Worm (Caenorhabditis elegans) whole organism, young adult: ENCODE data around the gene flwr-1.

ENCODE experiments used
- B0261.1 ChIP-seq: sonication (generic microtip); optimal IDR thresholded peaks from 2 replicates; lab custom pipeline; 2016; ENCODE audit warnings: mild to moderate bottlenecking, missing genetic modification characterization, moderate library complexity, missing compliant biosample characterization
- D2030.7 ChIP-seq: fragments of 200-800 bp; sonication (Bioruptor generic); IDR thresholded peaks from 2 replicates; pipeline ENCODE4 v1.3.6; 2022; ENCODE audit warnings: missing genetic modification reagents, missing genetic modification characterization, missing compliant biosample characterization
- F10E7.11 ChIP-seq: sonication (generic microtip); optimal IDR thresholded peaks from 2 replicates; lab custom pipeline; 2017; ENCODE audit warnings: mild to moderate bottlenecking, missing genetic modification characterization, moderate library complexity, missing compliant biosample characterization
- F22D6.2 ChIP-seq: sonication (generic microtip); optimal IDR thresholded peaks from 2 replicates; lab custom pipeline; 2016; ENCODE audit warnings: mild to moderate bottlenecking, missing genetic modification characterization, missing compliant biosample characterization
- F37B4.10 ChIP-seq: fragments of 200-800 bp; sonication (Bioruptor generic); IDR thresholded peaks from 2 replicates; pipeline ENCODE4 v1.3.6; 2022; ENCODE audit warnings: missing genetic modification characterization, missing compliant biosample characterization
- F55B11.4 ChIP-seq: sonication (generic microtip); optimal IDR thresholded peaks from 2 replicates; lab custom pipeline; 2016; ENCODE audit warnings: missing compliant biosample characterization, missing genetic modification characterization, borderline replicate concordance; ENCODE audit not compliant: insufficient read depth
- F57A8.1 ChIP-seq: fragments of 200-800 bp; sonication (Bioruptor generic); optimal IDR thresholded peaks from 2 replicates; lab custom pipeline; 2018; ENCODE audit warnings: mild to moderate bottlenecking, missing genetic modification characterization, moderate library complexity, missing compliant biosample characterization
- K11D2.4 ChIP-seq: fragments of 200-800 bp; sonication (Bioruptor generic); IDR thresholded peaks from 2 replicates; pipeline ENCODE4 v1.3.6; 2022; ENCODE audit warnings: missing genetic modification reagents, missing genetic modification characterization, missing compliant biosample characterization
- K12H6.12 ChIP-seq: fragments of 200-800 bp; sonication (Bioruptor generic); optimal IDR thresholded peaks from 2 replicates; lab custom pipeline; 2018; ENCODE audit warnings: mild to moderate bottlenecking, missing genetic modification characterization, missing compliant biosample characterization
- T26A5.8 ChIP-seq: sonication (generic microtip); optimal IDR thresholded peaks from 2 replicates; lab custom pipeline; 2016; ENCODE audit warnings: missing genetic modification characterization, missing compliant biosample characterization
- Y53G8AR.9 ChIP-seq: fragments of 200-800 bp; sonication (Bioruptor generic); conservative IDR thresholded peaks from 2 replicates; pipeline ENCODE4 v1.3.6; 2022; ENCODE audit warnings: missing genetic modification reagents, missing genetic modification characterization, missing compliant biosample characterization
- Y95B8A.8 ChIP-seq: fragments of 200-800 bp; sonication (Bioruptor generic); IDR thresholded peaks from 2 replicates; pipeline ENCODE4 v1.3.6; 2022; ENCODE audit warnings: missing genetic modification reagents, missing genetic modification characterization, missing compliant biosample characterization
- aptf-2 ChIP-seq: fragments of 200-800 bp; sonication (Bioruptor generic); conservative IDR thresholded peaks from 2 replicates; pipeline ENCODE4 v1.3.6; 2022; ENCODE audit warnings: missing genetic modification reagents, missing genetic modification characterization, missing compliant biosample characterization
- atf-7 ChIP-seq: sonication (generic microtip); optimal IDR thresholded peaks from 2 replicates; lab custom pipeline; 2017; ENCODE audit warnings: mild to moderate bottlenecking, missing genetic modification characterization, missing compliant biosample characterization
- attf-3 ChIP-seq: fragments of 200-800 bp; sonication (Bioruptor generic); conservative IDR thresholded peaks from 2 replicates; pipeline ENCODE4 v1.3.6; 2022; ENCODE audit warnings: missing genetic modification reagents, missing genetic modification characterization, missing compliant biosample characterization
- ccch-3 ChIP-seq: fragments of 200-800 bp; sonication (Bioruptor generic); optimal IDR thresholded peaks from 2 replicates; lab custom pipeline; 2018; ENCODE audit warnings: mild to moderate bottlenecking, missing genetic modification characterization, missing compliant biosample characterization
- cebp-2 ChIP-seq: fragments of 200-800 bp; sonication (Bioruptor generic); IDR thresholded peaks from 2 replicates; pipeline ENCODE4 v1.3.6; 2022; ENCODE audit warnings: missing genetic modification characterization, missing compliant biosample characterization
- ceh-91 ChIP-seq: fragments of 200-800 bp; sonication (Bioruptor generic); IDR thresholded peaks from 2 replicates; pipeline ENCODE4 v1.3.6; 2022; ENCODE audit warnings: missing genetic modification reagents, missing genetic modification characterization, missing compliant biosample characterization
- die-1 ChIP-seq: sonication (generic microtip); optimal IDR thresholded peaks from 2 replicates; lab custom pipeline; 2016; ENCODE audit warnings: missing genotype, mild to moderate bottlenecking, missing genetic modification characterization, missing compliant biosample characterization
- efl-1 ChIP-seq: fragments of 150-350 bp; optimal IDR thresholded peaks from 2 replicates; lab custom pipeline; 2014; ENCODE audit warnings: missing biosample characterization, missing genetic modification reagents, missing genetic modification characterization
- egrh-3 ChIP-seq: fragments of 200-800 bp; sonication (Bioruptor generic); IDR thresholded peaks from 2 replicates; pipeline ENCODE4 v1.3.6; 2022; ENCODE audit warnings: missing genetic modification reagents, missing genetic modification characterization, missing compliant biosample characterization
- hlh-12 ChIP-seq: sonication (generic microtip); optimal IDR thresholded peaks from 2 replicates; lab custom pipeline; 2016; ENCODE audit warnings: missing genetic modification characterization, missing compliant biosample characterization
- lag-1 ChIP-seq: fragments of 200-800 bp; sonication (Bioruptor generic); IDR thresholded peaks from 2 replicates; pipeline ENCODE4 v1.3.6; 2022; ENCODE audit warnings: missing genetic modification reagents, missing genetic modification characterization, missing compliant biosample characterization
- lin-26 ChIP-seq: fragments of 200-800 bp; sonication (Bioruptor generic); IDR thresholded peaks from 2 replicates; pipeline ENCODE4 v1.3.6; 2022; ENCODE audit warnings: missing genetic modification reagents, missing genetic modification characterization, missing compliant biosample characterization
- lin-35 ChIP-seq, 3 experiments: fragments of 150-350 bp in 2 of 3; sonication (generic microtip) in 1 of 3; optimal IDR thresholded peaks; 2 replicates each; lab custom pipeline; 2014 to 2018; ENCODE audit warnings: missing biosample characterization in 3 of 3, missing genetic modification characterization in 3 of 3, missing genetic modification reagents in 3 of 3
- lir-1 ChIP-seq: fragments of 200-800 bp; sonication (Bioruptor generic); conservative IDR thresholded peaks from 2 replicates; pipeline ENCODE4 v1.3.6; 2022; ENCODE audit warnings: missing genetic modification reagents, missing genetic modification characterization, missing compliant biosample characterization
- lsy-27 ChIP-seq: sonication (generic microtip); optimal IDR thresholded peaks from 2 replicates; lab custom pipeline; 2017; ENCODE audit warnings: missing genetic modification characterization, mild to moderate bottlenecking, missing compliant biosample characterization, antibody characterized with exemption, missing genotype, borderline replicate concordance; ENCODE audit not compliant: insufficient read depth
- madf-3 ChIP-seq: fragments of 200-800 bp; sonication (Bioruptor generic); IDR thresholded peaks from 2 replicates; pipeline ENCODE4 v1.3.6; 2022; ENCODE audit warnings: missing genetic modification reagents, missing genetic modification characterization, missing compliant biosample characterization
- mcd-1 ChIP-seq: fragments of 200-800 bp; sonication (Bioruptor generic); IDR thresholded peaks from 2 replicates; pipeline ENCODE4 v1.3.6; 2022; ENCODE audit warnings: missing genetic modification reagents, missing genetic modification characterization, missing compliant biosample characterization
- mxl-1 ChIP-seq: sonication (generic microtip); optimal IDR thresholded peaks from 2 replicates; lab custom pipeline; 2016; ENCODE audit warnings: missing genetic modification characterization, missing compliant biosample characterization
- nfya-1 ChIP-seq: sonication (generic microtip); optimal IDR thresholded peaks from 2 replicates; lab custom pipeline; 2017; ENCODE audit warnings: antibody characterized with exemption, missing compliant biosample characterization, missing genetic modification characterization, borderline replicate concordance; ENCODE audit not compliant: insufficient read depth
- pbrm-1 ChIP-seq: fragments of 200-800 bp; sonication (Bioruptor generic); IDR thresholded peaks from 2 replicates; pipeline ENCODE4 v1.3.6; 2022; ENCODE audit warnings: missing genetic modification reagents, missing genetic modification characterization, missing compliant biosample characterization
- rpc-1 ChIP-seq, 2 experiments: fragments of 150-350 bp in 1 of 2; sonication (generic microtip) in 1 of 2; optimal IDR thresholded peaks; 2 replicates each; lab custom pipeline; 2014 to 2018; ENCODE audit warnings: missing biosample characterization in 1 of 2, missing genetic modification characterization in 1 of 2, missing genetic modification reagents in 1 of 2, missing genotype in 1 of 2
- sea-2 ChIP-seq: fragments of 200-800 bp; sonication (Bioruptor generic); IDR thresholded peaks from 2 replicates; pipeline ENCODE4 v1.3.6; 2022; ENCODE audit warnings: missing genetic modification characterization, missing compliant biosample characterization
- snpc-1.3 ChIP-seq: sonication (generic microtip); optimal IDR thresholded peaks from 2 replicates; lab custom pipeline; 2017; ENCODE audit warnings: missing genetic modification characterization, mild to moderate bottlenecking, missing compliant biosample characterization, antibody characterized with exemption, moderate library complexity, missing genotype, missing genetic modification reagents; ENCODE audit not compliant: insufficient read depth
- snpc-3.4 ChIP-seq: sonication (generic microtip); optimal IDR thresholded peaks from 2 replicates; lab custom pipeline; 2017; ENCODE audit warnings: missing genetic modification characterization, mild to moderate bottlenecking, missing compliant biosample characterization, antibody characterized with exemption, moderate library complexity, missing genotype, missing genetic modification reagents
- sptf-2 ChIP-seq: fragments of 200-800 bp; sonication (Bioruptor generic); optimal IDR thresholded peaks from 2 replicates; lab custom pipeline; 2018; ENCODE audit warnings: mild to moderate bottlenecking, missing genetic modification characterization, missing compliant biosample characterization
- tbp1 ChIP-seq: fragments of 200-800 bp; sonication (Bioruptor generic); optimal IDR thresholded peaks from 2 replicates; lab custom pipeline; 2018; ENCODE audit warnings: mild to moderate bottlenecking, missing genetic modification characterization, missing compliant biosample characterization
- tlf-1 ChIP-seq: fragments of 200-800 bp; sonication (Bioruptor generic); optimal IDR thresholded peaks from 2 replicates; lab custom pipeline; 2018; ENCODE audit warnings: mild to moderate bottlenecking, missing genetic modification characterization, missing compliant biosample characterization
- zfh-2 ChIP-seq: fragments of 200-800 bp; sonication (Bioruptor generic); conservative IDR thresholded peaks from 2 replicates; pipeline ENCODE4 v1.3.6; 2022; ENCODE audit warnings: missing genetic modification reagents, missing genetic modification characterization, missing compliant biosample characterization
- ztf-18 ChIP-seq: sonication (generic microtip); optimal IDR thresholded peaks from 2 replicates; lab custom pipeline; 2016; ENCODE audit warnings: missing genotype, mild to moderate bottlenecking, missing genetic modification characterization, missing compliant biosample characterization
- ztf-28 ChIP-seq: fragments of 200-800 bp; sonication (Bioruptor generic); IDR thresholded peaks from 2 replicates; pipeline ENCODE4 v1.3.6; 2022; ENCODE audit warnings: missing genetic modification reagents, missing genetic modification characterization, missing compliant biosample characterization
- ztf-3 ChIP-seq: fragments of 200-800 bp; sonication (Bioruptor generic); optimal IDR thresholded peaks from 2 replicates; lab custom pipeline; 2018; ENCODE audit warnings: mild to moderate bottlenecking, missing genetic modification characterization, missing compliant biosample characterization

Gene flwr-1

DNA sequence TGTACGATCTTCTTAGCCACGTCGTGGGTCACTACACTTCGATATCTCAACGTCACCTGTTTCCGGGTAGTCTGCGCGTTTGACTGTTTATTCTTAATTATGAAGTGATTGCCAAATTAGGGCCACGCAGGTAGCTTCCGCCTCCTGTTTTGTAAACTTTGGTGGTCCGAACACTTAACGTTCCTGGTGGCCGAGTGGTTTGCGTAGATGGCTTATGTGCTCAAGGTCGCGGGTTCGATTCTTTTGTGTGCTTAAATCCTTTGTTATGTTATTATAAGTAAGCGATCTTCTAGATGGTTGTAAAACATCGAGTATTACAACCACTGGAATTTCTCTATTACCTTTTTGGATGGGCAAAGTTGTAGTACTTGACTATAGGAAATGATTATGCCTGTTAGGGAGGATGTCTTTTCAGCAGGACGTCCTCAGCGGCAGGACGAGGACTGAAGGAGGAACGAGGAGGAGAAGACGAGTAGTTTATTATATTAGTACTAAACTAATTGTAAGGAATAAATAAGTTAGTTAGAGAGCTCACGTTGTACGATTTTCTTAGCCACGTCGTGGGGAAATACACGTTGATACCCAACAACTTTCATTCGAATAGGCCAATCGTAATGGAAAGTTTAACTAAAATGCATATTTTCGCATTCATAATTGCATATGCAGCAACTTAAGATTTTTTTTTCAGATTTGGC, 6.9 kb upstream of the flwr-1 start (continued):
- TF ChIP-seq Y53G8AR.9 (GFP tag; lab: Robert Waterston, UW) (no peak), F55B11.4 (tag; lab: Kevin White, UChicago) (no peak), lag-1 (GFP tag; lab: Robert Waterston, UW) (no peak), lsy-27 (no peak), atf-7 (tag; lab: Kevin White, UChicago) (no peak), F22D6.2 (tag; lab: Kevin White, UChicago) (no peak), sea-2 (no peak), rpc-1 (optimal IDR thresholded peaks at IDR 0.05; lab: Kevin White, UChicago) (peak; percentile 55), rpc-1 (tag; optimal IDR thresholded peaks at IDR 0.05; lab: Kevin White, UChicago) (peak; percentile 81), lin-26 (0 out of 2 replicates have a peak, but pooled peaks have one; percentile 44), Y95B8A.8 (GFP tag; lab: Robert Waterston, UW) (no peak), lin-35 (GFP tag; optimal IDR thresholded peaks at IDR 0.05; lab: Kevin White, UChicago) (no peak), K12H6.12 (tag; lab: Kevin White, UChicago) (no peak), hlh-12 (tag; lab: Kevin White, UChicago) (no peak), F10E7.11 (tag; lab: Kevin White, UChicago) (no peak), pbrm-1 (GFP tag; lab: Robert Waterston, UW) (peak; percentile 61), attf-3 (GFP tag; lab: Robert Waterston, UW) (no peak), efl-1 (GFP tag; lab: Kevin White, UChicago) (no peak), ztf-28 (GFP tag; lab: Robert Waterston, UW) (no peak), zfh-2 (GFP tag; lab: Robert Waterston, UW) (no peak), aptf-2 (GFP tag; lab: Robert Waterston, UW) (no peak), tlf-1 (GFP tag; lab: Kevin White, UChicago) (no peak), ceh-91 (GFP tag; lab: Robert Waterston, UW) (no peak), madf-3 (no peak), cebp-2 (GFP tag; lab: Robert Waterston, UW) (no peak), mxl-1 (tag; lab: Kevin White, UChicago) (no peak), egrh-3 (GFP tag; lab: Robert Waterston, UW) (no peak), die-1 (tag; lab: Kevin White, UChicago) (no peak), ztf-18 (tag; lab: Kevin White, UChicago) (no peak), ccch-3 (GFP tag; lab: Kevin White, UChicago) (no peak), snpc-3.4 (no peak), T26A5.8 (no peak), tbp1 (GFP tag; lab: Kevin White, UChicago) (peak; percentile 84), K11D2.4 (GFP tag; lab: Robert Waterston, UW) (no peak), ztf-3 (GFP tag; lab: Kevin White, UChicago) (no peak), lir-1 (GFP tag; lab: Robert Waterston, UW) (0 out of 2 replicates have a peak, but pooled peaks have one; percentile 34), nfya-1 (no peak), snpc-1.3 (peak; percentile 15), mcd-1 (GFP tag; lab: Robert Waterston, UW) (no peak), D2030.7 (GFP tag; lab: Robert Waterston, UW) (peak; percentile 36; the same call in 1 of the 2 replicates), sptf-2 (no peak), F57A8.1 (GFP tag; lab: Kevin White, UChicago) (no peak), F37B4.10 (GFP tag; lab: Robert Waterston, UW) (no peak), B0261.1 (tag; lab: Kevin White, UChicago) (peak; percentile 62)
